Worm (Caenorhabditis elegans): ENCODE measurements around the gene acl-4.

DNA sequence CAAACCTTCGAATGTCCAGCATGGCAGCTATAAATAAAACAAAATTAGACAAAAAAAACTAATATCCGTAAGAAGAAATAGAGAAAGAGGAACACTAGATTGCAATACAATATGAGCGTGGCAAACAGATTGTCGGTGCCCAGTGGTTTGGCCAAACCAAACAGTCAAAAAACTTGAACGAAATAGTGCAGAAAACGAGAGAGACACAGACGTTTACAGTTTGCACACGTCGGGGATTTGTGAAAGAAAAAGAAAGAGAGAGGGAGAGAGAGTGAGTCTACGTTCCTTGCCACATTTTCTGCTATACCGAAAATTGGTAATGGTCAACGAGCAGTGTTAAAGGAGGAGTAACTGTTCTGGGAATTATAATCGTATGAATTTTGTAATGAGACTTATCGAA, 35.1 kb downstream of the acl-4 start, which contains the start of gene ergi-1:
- no peak for TF ChIP-seq elt-2 (tag; optimal IDR thresholded peaks at IDR 0.05)
- TF ChIP-seq nfya-1 (tag; optimal IDR thresholded peaks at IDR 0.05), result no peak
- no peak for TF ChIP-seq C08G9.2 (tag; optimal IDR thresholded peaks at IDR 0.05)
- no peak for TF ChIP-seq C38D4.7 (GFP tag; optimal IDR thresholded peaks at IDR 0.05)
- TF ChIP-seq pat-9 (tag; optimal IDR thresholded peaks at IDR 0.05), result no peak
- no peak for TF ChIP-seq F13H6.1 (tag; optimal IDR thresholded peaks at IDR 0.05)
- TF ChIP-seq ahr-1 (tag; optimal IDR thresholded peaks at IDR 0.05), result no peak
- no peak for TF ChIP-seq Y22D7AL.16 (tag; optimal IDR thresholded peaks at IDR 0.05)
- no peak for TF ChIP-seq unc-42 (tag; optimal IDR thresholded peaks at IDR 0.05)
- TF ChIP-seq fkh-10 (GFP tag; optimal IDR thresholded peaks at IDR 0.05), result no peak
- no peak for TF ChIP-seq tbx-2 (tag; optimal IDR thresholded peaks at IDR 0.05)
- no peak for TF ChIP-seq dmd-4 (tag; optimal IDR thresholded peaks at IDR 0.05; ENCODE audit: borderline replicate concordance)
- TF ChIP-seq hlh-6 (tag; optimal IDR thresholded peaks at IDR 0.05), result no peak
- no peak for TF ChIP-seq unc-86 (tag; optimal IDR thresholded peaks at IDR 0.05)

All from whole organism, late embryonic.